Worm (Caenorhabditis elegans): ENCODE measurements around the gene pgp-9.

Gene pgp-9

DNA sequence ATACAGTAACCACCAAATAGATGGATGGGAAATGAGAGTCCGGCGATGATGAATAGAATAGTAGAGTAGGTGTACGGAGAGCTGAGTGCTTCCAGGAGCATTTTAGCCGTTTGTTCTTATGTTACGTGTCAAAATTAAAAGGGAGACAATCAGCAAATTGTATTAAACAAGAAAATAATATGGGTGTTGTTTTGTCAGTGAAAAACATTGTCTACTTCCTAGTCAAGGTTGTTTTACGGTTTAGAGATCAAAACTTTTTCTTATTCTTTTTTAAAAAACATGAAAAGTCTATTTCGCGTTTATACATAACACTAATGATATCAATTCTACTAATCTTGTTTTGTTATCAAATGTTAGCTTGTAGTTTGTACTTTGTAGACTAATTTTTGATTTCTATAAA is 38.3 kb downstream of the pgp-9 start, which contains the start of gene srh-289:
Gene srh-289, minus strand, starts transcription at position 101 of the 400 bp plus-strand sequence.
- TF ChIP-seq php-3 (GFP tag; IDR thresholded peaks at IDR 0.05): no peak
- TF ChIP-seq F37D6.2 (tag; optimal IDR thresholded peaks at IDR 0.05): no peak

ce11 chrV:17795655-17796054 is 40.0 kb downstream of the pgp-9 start, which contains the start of gene srh-288:
Gene srh-288, minus strand, starts transcription at chrV:17795755.
- TF ChIP-seq aly-2 (tag; optimal IDR thresholded peaks at IDR 0.05): no peak
- TF ChIP-seq aha-1 (tag): no peak
- no peak for TF ChIP-seq dmd-6 (GFP tag; IDR thresholded peaks at IDR 0.05)
- TF ChIP-seq F26F4.8 (GFP tag; conservative IDR thresholded peaks at IDR 0.05): no peak
- TF ChIP-seq nhr-25 (tag; optimal IDR thresholded peaks at IDR 0.05; ENCODE audit: borderline replicate concordance, insufficient read depth): no peak
- TF ChIP-seq spr-3 (GFP tag; optimal IDR thresholded peaks at IDR 0.05): no peak
- no peak for TF ChIP-seq ztf-11 (tag; optimal IDR thresholded peaks at IDR 0.05)
- TF ChIP-seq snpc-4 (tag; optimal IDR thresholded peaks at IDR 0.05): no peak
- no peak for TF ChIP-seq snpc-1.2 (GFP tag; IDR thresholded peaks at IDR 0.05)
- no peak for TF ChIP-seq R02D3.7 (tag; optimal IDR thresholded peaks at IDR 0.05)
- no peak for TF ChIP-seq hif-1 (tag; optimal IDR thresholded peaks at IDR 0.05)
- no peak for TF ChIP-seq gei-8 (GFP tag; optimal IDR thresholded peaks at IDR 0.05)
- TF ChIP-seq pha-4 (GFP tag; IDR thresholded peaks at IDR 0.05): no peak
- TF ChIP-seq pha-4 (tag; optimal IDR thresholded peaks at IDR 0.05): no peak
- no peak for TF ChIP-seq zfp-3 (GFP tag; conservative IDR thresholded peaks at IDR 0.05)
- no peak for TF ChIP-seq mxl-2 (GFP tag; conservative IDR thresholded peaks at IDR 0.05)
- no peak for TF ChIP-seq duxl-1 (tag; optimal IDR thresholded peaks at IDR 0.05; ENCODE audit: poor library complexity)
- TF ChIP-seq vab-7 (GFP tag; IDR thresholded peaks at IDR 0.05): no peak
- no peak for TF ChIP-seq dpl-1 (GFP tag; optimal IDR thresholded peaks at IDR 0.05)
- TF ChIP-seq lin-39 (tag; optimal IDR thresholded peaks at IDR 0.05): no peak
- TF ChIP-seq lin-1 (GFP tag; IDR thresholded peaks at IDR 0.05): no peak

ce11 chrV:17798789-17799188 is 43.1 kb downstream of the pgp-9 start, which contains the start of gene srx-18:
Gene srx-18, minus strand, starts transcription at chrV:17798889.
- TF ChIP-seq mes-2 (tag; optimal IDR thresholded peaks at IDR 0.05; ENCODE audit: poor library complexity, severe bottlenecking) (no peak), rbr-2 (tag; optimal IDR thresholded peaks at IDR 0.05) (no peak), lin-38 (GFP tag; IDR thresholded peaks at IDR 0.05) (no peak), F44E2.7 (GFP tag; IDR thresholded peaks at IDR 0.05) (no peak), nhr-102 (tag; optimal IDR thresholded peaks at IDR 0.05) (no peak), nhr-42 (GFP tag; IDR thresholded peaks at IDR 0.05) (no peak), nhr-48 (tag; optimal IDR thresholded peaks at IDR 0.05) (no peak), zfp-3 (GFP tag; conservative IDR thresholded peaks at IDR 0.05) (no peak), snpc-4 (tag; optimal IDR thresholded peaks at IDR 0.05) (no peak), ama-1 (optimal IDR thresholded peaks at IDR 0.05) (no peak), pha-4 (GFP tag; IDR thresholded peaks at IDR 0.05) (no peak), pha-4 (tag; optimal IDR thresholded peaks at IDR 0.05) (no peak), unc-130 (GFP tag; optimal IDR thresholded peaks at IDR 0.05) (no peak), tra-1 (GFP tag; IDR thresholded peaks at IDR 0.05) (no peak), hif-1 (tag; optimal IDR thresholded peaks at IDR 0.05) (no peak), saeg-2 (GFP tag; IDR thresholded peaks at IDR 0.05) (no peak), nhr-11 (tag; optimal IDR thresholded peaks at IDR 0.05) (no peak), hlh-11 (tag; optimal IDR thresholded peaks at IDR 0.05) (no peak)

DNA sequence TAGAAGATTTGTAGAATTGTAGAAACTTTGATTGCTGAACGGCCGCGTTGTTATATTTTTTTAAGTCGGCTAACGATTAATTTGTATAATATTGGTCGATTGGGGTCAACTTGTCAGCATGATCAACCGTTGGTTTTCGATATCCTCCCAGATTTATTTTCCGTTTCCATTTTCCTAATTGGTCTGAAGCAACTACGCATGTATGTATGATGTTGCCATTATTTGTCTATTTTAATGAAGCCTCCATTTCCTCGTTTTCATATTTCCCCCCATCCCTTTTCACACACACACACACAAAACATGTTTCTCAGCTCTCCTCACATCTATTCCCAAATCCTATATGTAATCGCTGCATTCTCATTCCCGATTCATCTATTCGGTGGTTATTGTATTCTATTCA is 44.8 kb downstream of the pgp-9 start, which contains the start of gene srh-287:
Gene srh-287, plus strand, starts transcription at position 301 of the 400 bp plus-strand sequence.
- no peak for TF ChIP-seq T20F7.1 (GFP tag; optimal IDR thresholded peaks at IDR 0.05)
- no peak for TF ChIP-seq lin-13 (GFP tag; optimal IDR thresholded peaks at IDR 0.05)
- TF ChIP-seq nhr-237 (tag; optimal IDR thresholded peaks at IDR 0.05): no peak
- no peak for TF ChIP-seq dmd-6 (GFP tag; IDR thresholded peaks at IDR 0.05)
- no peak for TF ChIP-seq egl-43 (GFP tag; IDR thresholded peaks at IDR 0.05)
- no peak for TF ChIP-seq fos-1 (tag; optimal IDR thresholded peaks at IDR 0.05)
- no peak for TF ChIP-seq lin-38 (GFP tag; IDR thresholded peaks at IDR 0.05)
- TF ChIP-seq jun-1 (tag; optimal IDR thresholded peaks at IDR 0.05): no peak
- TF ChIP-seq F44E2.7 (GFP tag; IDR thresholded peaks at IDR 0.05): no peak
- no peak for TF ChIP-seq mxl-3 (GFP tag; optimal IDR thresholded peaks at IDR 0.05)
- TF ChIP-seq gei-8 (GFP tag; optimal IDR thresholded peaks at IDR 0.05): no peak
- TF ChIP-seq saeg-2 (GFP tag; IDR thresholded peaks at IDR 0.05): no peak
- TF ChIP-seq Y5F2A.4 (GFP tag; optimal IDR thresholded peaks at IDR 0.05): no peak

Data from whole organism, L4 larva.